Worm (Caenorhabditis elegans): ENCODE results near the gene Y39G8B.10.

Gene Y39G8B.10

ce11 chrII:13961567-13961966 lies 21.3 kb downstream of the Y39G8B.10 start:
- TF ChIP-seq unc-86 (tag; optimal IDR thresholded peaks at IDR 0.05) = no peak
- TF ChIP-seq ahr-1 (tag; optimal IDR thresholded peaks at IDR 0.05) = no peak
- TF ChIP-seq C38D4.7 (GFP tag; optimal IDR thresholded peaks at IDR 0.05) = no peak
- TF ChIP-seq T23F11.4 (GFP tag; optimal IDR thresholded peaks at IDR 0.05) = no peak
- no peak for TF ChIP-seq mec-3 (tag; optimal IDR thresholded peaks at IDR 0.05; ENCODE audit: borderline replicate concordance)
- TF ChIP-seq elt-2 (tag; optimal IDR thresholded peaks at IDR 0.05) = no peak
- TF ChIP-seq fkh-10 (GFP tag; optimal IDR thresholded peaks at IDR 0.05) = no peak

- no peak for TF ChIP-seq K09A11.1 (tag; optimal IDR thresholded peaks at IDR 0.05; ENCODE audit: insufficient read depth)
- no peak for TF ChIP-seq pros-1 (tag; optimal IDR thresholded peaks at IDR 0.05)
- TF ChIP-seq che-1 (tag; optimal IDR thresholded peaks at IDR 0.05) = no peak
- TF ChIP-seq eyg-1 (tag; optimal IDR thresholded peaks at IDR 0.05) = no peak
- TF ChIP-seq ceh-31 (tag; optimal IDR thresholded peaks at IDR 0.05) = no peak
These were observed 24.6 kb downstream of the Y39G8B.10 start for ce11 chrII:13958359-13958758.

ce11 chrII:13957437-13957836 lies 25.5 kb downstream of the Y39G8B.10 start, which contains the start of gene zip-3:
TSS of gene zip-3 (minus strand) at chrII:13957457.
- TF ChIP-seq ceh-9 (tag; optimal IDR thresholded peaks at IDR 0.05) (no peak), ceh-19 (GFP tag; optimal IDR thresholded peaks at IDR 0.05) (no peak), sdc-2 (tag; optimal IDR thresholded peaks at IDR 0.05) (no peak), ceh-30 (tag; optimal IDR thresholded peaks at IDR 0.05) (no peak), C08G9.2 (tag; optimal IDR thresholded peaks at IDR 0.05) (no peak), eyg-1 (tag; optimal IDR thresholded peaks at IDR 0.05) (no peak)

- TF ChIP-seq pqm-1 (tag; optimal IDR thresholded peaks at IDR 0.05) (peak; percentile 23), elt-2 (tag; optimal IDR thresholded peaks at IDR 0.05) (peak; percentile 79), fkh-10 (GFP tag; optimal IDR thresholded peaks at IDR 0.05) (no peak), unc-42 (tag; optimal IDR thresholded peaks at IDR 0.05) (no peak), pha-4 (tag; optimal IDR thresholded peaks at IDR 0.05) (no peak)
These were observed 26.4 kb downstream of the Y39G8B.10 start for ce11 chrII:13956529-13956928.

ce11 chrII:13954979-13955378 lies 27.9 kb downstream of the Y39G8B.10 start:
- TF ChIP-seq pros-1 (tag; optimal IDR thresholded peaks at IDR 0.05) = no peak
- TF ChIP-seq fkh-10 (GFP tag; optimal IDR thresholded peaks at IDR 0.05) = no peak
- no peak for TF ChIP-seq lim-6 (tag; optimal IDR thresholded peaks at IDR 0.05)
- TF ChIP-seq unc-55 (GFP tag; optimal IDR thresholded peaks at IDR 0.05) = no peak
- no peak for TF ChIP-seq ahr-1 (tag; optimal IDR thresholded peaks at IDR 0.05)
- no peak for TF ChIP-seq hlh-15 (tag; optimal IDR thresholded peaks at IDR 0.05)
- no peak for TF ChIP-seq ets-4 (tag; optimal IDR thresholded peaks at IDR 0.05)
- TF ChIP-seq T23F11.4 (GFP tag; optimal IDR thresholded peaks at IDR 0.05) = no peak
- TF ChIP-seq che-1 (tag; optimal IDR thresholded peaks at IDR 0.05) = no peak
- TF ChIP-seq nfya-1 (tag; optimal IDR thresholded peaks at IDR 0.05) = no peak

ce11 chrII:13954077-13954476 lies 28.8 kb downstream of the Y39G8B.10 start:
- TF ChIP-seq tbx-2 (tag; optimal IDR thresholded peaks at IDR 0.05) = no peak
- no peak for TF ChIP-seq hlh-6 (tag; optimal IDR thresholded peaks at IDR 0.05)
- TF ChIP-seq elt-2 (tag; optimal IDR thresholded peaks at IDR 0.05) = peak; percentile 59

- TF ChIP-seq C08G9.2 (tag; optimal IDR thresholded peaks at IDR 0.05) (no peak), ceh-9 (tag; optimal IDR thresholded peaks at IDR 0.05) (no peak), unc-55 (GFP tag; optimal IDR thresholded peaks at IDR 0.05) (no peak), gmeb-2 (tag; optimal IDR thresholded peaks at IDR 0.05) (no peak), lim-6 (tag; optimal IDR thresholded peaks at IDR 0.05) (no peak), mec-3 (tag; optimal IDR thresholded peaks at IDR 0.05; ENCODE audit: borderline replicate concordance) (no peak), che-1 (tag; optimal IDR thresholded peaks at IDR 0.05) (no peak), pha-4 (tag; optimal IDR thresholded peaks at IDR 0.05) (no peak), dmd-4 (tag; optimal IDR thresholded peaks at IDR 0.05; ENCODE audit: borderline replicate concordance) (no peak), ttx-3 (tag; optimal IDR thresholded peaks at IDR 0.05) (no peak), pat-9 (tag; optimal IDR thresholded peaks at IDR 0.05) (no peak), pag-3 (tag; optimal IDR thresholded peaks at IDR 0.05; ENCODE audit: borderline replicate concordance) (no peak), nhr-11 (tag; optimal IDR thresholded peaks at IDR 0.05) (no peak), K09A11.1 (tag; optimal IDR thresholded peaks at IDR 0.05; ENCODE audit: insufficient read depth) (no peak), ceh-22 (tag; optimal IDR thresholded peaks at IDR 0.05) (no peak), fax-1 (tag; optimal IDR thresholded peaks at IDR 0.05) (no peak), syd-9 (tag; optimal IDR thresholded peaks at IDR 0.05) (no peak), madf-2 (tag; optimal IDR thresholded peaks at IDR 0.05) (no peak), nhr-232 (tag; optimal IDR thresholded peaks at IDR 0.05) (no peak)
These were observed 30.9 kb downstream of the Y39G8B.10 start for ce11 chrII:13951986-13952385.

Measured in whole organism, late embryonic.